Worm (Caenorhabditis elegans) whole organism, L2 larva: ENCODE results near the gene abi-1.

Source experiments
- dmd-4 ChIP-seq: sonication (generic microtip); optimal IDR thresholded peaks from 2 replicates; lab custom pipeline; 2017; ENCODE audit warnings: missing biosample characterization, missing genetic modification characterization
- unc-39 ChIP-seq: fragments of 150-350 bp; optimal IDR thresholded peaks from 2 replicates; lab custom pipeline; 2014; ENCODE audit warnings: missing biosample characterization, missing genetic modification characterization
- unc-62 ChIP-seq: fragments of 150-350 bp; optimal IDR thresholded peaks from 2 replicates; lab custom pipeline; 2014; ENCODE audit warnings: missing biosample characterization, missing genetic modification reagents, missing genetic modification characterization
- zag-1 ChIP-seq: fragments of 150-350 bp; optimal IDR thresholded peaks from 2 replicates; lab custom pipeline; 2014; ENCODE audit warnings: missing biosample characterization, missing genetic modification characterization
- ztf-11 ChIP-seq: sonication (generic microtip); optimal IDR thresholded peaks from 2 replicates; lab custom pipeline; 2017; ENCODE audit warnings: missing biosample characterization, missing genetic modification characterization

DNA sequence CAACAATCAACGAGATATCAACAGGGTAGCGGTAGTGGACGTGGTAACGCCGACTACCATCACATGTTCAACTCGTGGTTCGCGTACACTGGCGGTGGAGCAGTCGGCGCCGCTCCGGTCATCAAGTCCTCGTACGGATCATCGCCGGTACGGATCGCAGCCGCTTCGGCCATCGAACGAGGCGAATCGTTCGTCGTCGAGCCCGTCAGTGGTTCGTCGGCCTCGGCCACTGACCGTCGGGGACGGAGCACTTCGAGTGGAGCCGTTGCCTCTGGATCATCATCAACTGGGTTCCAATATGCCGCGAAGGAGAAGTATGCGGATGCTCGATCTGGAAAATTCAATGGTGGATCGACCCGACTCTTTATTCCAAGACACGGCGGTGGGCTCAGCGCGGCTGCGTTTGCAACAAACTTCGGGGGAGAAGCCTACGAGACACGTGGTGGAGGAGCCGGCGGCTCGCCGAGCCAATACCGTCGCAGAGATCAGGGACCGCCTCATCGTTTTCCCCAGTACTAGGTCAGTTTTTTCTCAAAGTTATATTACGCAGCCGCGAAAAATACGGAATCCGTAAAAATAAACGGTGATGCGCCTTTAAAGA is 17.1 kb downstream of the abi-1 start:
- TF ChIP-seq dmd-4 = no peak
- no peak for TF ChIP-seq ztf-11 (tag; lab: Kevin White, UChicago)
- TF ChIP-seq unc-39 (tag; lab: Kevin White, UChicago) = no peak
- TF ChIP-seq unc-62 (GFP tag; lab: Kevin White, UChicago) = no peak
- TF ChIP-seq zag-1 (tag; lab: Kevin White, UChicago) = no peak
